Worm (Caenorhabditis elegans): ENCODE measurements around the gene nhr-148.

DNA sequence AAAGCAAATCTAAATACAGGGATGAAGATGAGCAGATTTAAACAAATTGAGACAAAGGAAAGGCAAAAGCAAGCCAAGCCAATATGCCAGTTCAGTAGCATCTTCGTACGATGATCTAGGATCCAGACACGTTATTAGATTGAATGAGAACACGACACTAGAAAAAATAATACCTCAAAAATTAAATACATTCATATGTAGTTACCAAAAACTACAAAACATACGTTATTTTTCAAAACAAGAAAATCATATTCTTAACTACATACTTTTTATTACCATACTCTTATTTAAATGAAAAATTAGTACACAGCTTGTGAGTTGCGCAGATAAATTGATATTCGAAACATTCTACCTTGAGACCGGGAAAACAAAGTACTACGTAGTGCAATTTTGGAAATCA, 28.7 kb upstream of the nhr-148 start, which contains the start of gene srx-6:
- TF ChIP-seq dao-5 (tag; optimal IDR thresholded peaks at IDR 0.05) = no peak
- TF ChIP-seq him-1 (tag; optimal IDR thresholded peaks at IDR 0.05) = no peak
- no peak for TF ChIP-seq W03F9.2 (tag; optimal IDR thresholded peaks at IDR 0.05)
